Fruit fly (Drosophila melanogaster): ENCODE data around the gene MAPk-Ak2.

MAPk-Ak2 gene

DNA sequence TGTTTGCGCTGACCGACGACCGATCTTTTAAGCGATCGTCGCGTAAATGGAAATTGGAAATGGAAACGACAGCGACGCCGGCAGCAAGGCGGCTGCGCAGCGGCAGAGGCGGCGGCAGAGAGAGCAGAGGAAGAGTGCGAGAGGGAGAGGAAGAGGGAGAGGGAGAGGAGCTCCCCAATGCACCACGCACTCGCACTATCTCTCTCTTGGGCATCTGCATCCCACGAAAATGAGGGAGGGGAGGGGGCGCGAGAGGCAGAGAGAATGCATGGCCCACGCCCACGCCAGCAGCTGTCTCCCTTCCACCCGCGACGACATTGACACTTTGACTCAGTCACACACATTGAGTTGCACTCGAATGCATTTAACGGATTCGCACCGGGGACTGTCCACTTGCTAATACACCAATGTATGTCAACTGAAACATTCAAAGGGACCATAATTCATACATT lies 6.8 kb upstream of the MAPk-Ak2 start, which contains the start of gene CG3097:
Gene CG3097, minus strand, starts transcription at position 51 of the 452 bp plus-strand sequence.
- TF ChIP-seq CG6808 (GFP tag; optimal IDR thresholded peaks at IDR 0.05) (no peak), acj6 (GFP tag; optimal IDR thresholded peaks at IDR 0.05) (no peak), Smox (GFP tag; optimal IDR thresholded peaks at IDR 0.05) (no peak), CG3032 (tag; optimal IDR thresholded peaks at IDR 0.05) (no peak), CG8632 (GFP tag; optimal IDR thresholded peaks at IDR 0.05) (no peak), Sox102F (GFP tag; optimal IDR thresholded peaks at IDR 0.05) (no peak), CG3919 (GFP tag; optimal IDR thresholded peaks at IDR 0.05) (peak; percentile 10), CG6792 (GFP tag; optimal IDR thresholded peaks at IDR 0.05) (no peak), dsx (GFP tag; optimal IDR thresholded peaks at IDR 0.05; ENCODE audit: poor library complexity, severe bottlenecking) (peak; percentile 31), achi (GFP tag; optimal IDR thresholded peaks at IDR 0.05) (no peak), spab (GFP tag; optimal IDR thresholded peaks at IDR 0.05) (no peak), CG6854 (GFP tag; optimal IDR thresholded peaks at IDR 0.05) (no peak), CG1621 (tag; optimal IDR thresholded peaks at IDR 0.05) (peak; percentile 13), CG7368 (GFP tag; optimal IDR thresholded peaks at IDR 0.05) (no peak), Ets96B (tag; optimal IDR thresholded peaks at IDR 0.05) (no peak), Sox14 (GFP tag; optimal IDR thresholded peaks at IDR 0.05) (no peak), CG31627 (GFP tag; optimal IDR thresholded peaks at IDR 0.05) (no peak), CG8319 (GFP tag; optimal IDR thresholded peaks at IDR 0.05) (no peak), Ets21C (GFP tag; optimal IDR thresholded peaks at IDR 0.05) (no peak), Lpt (GFP tag; optimal IDR thresholded peaks at IDR 0.05) (no peak), svp (GFP tag) (no peak), CG11762 (GFP tag; optimal IDR thresholded peaks at IDR 0.05; ENCODE audit: insufficient read depth) (no peak), Hr38 (GFP tag; optimal IDR thresholded peaks at IDR 0.05) (no peak), salr (GFP tag; optimal IDR thresholded peaks at IDR 0.05) (no peak), CG34406 (GFP tag; optimal IDR thresholded peaks at IDR 0.05) (no peak), CG10631 (GFP tag; optimal IDR thresholded peaks at IDR 0.05) (no peak), dac (GFP tag; optimal IDR thresholded peaks at IDR 0.05) (no peak), CG11294 (GFP tag; IDR thresholded peaks at IDR 0.05) (0 out of 2 replicates have a peak, but pooled peaks have one; percentile 30), CG32006 (GFP tag; optimal IDR thresholded peaks at IDR 0.05) (no peak), CG9139 (GFP tag; optimal IDR thresholded peaks at IDR 0.05) (no peak), CG4318 (GFP tag; optimal IDR thresholded peaks at IDR 0.05) (no peak), cyc (GFP tag; optimal IDR thresholded peaks at IDR 0.05) (no peak), Eip75B (GFP tag; optimal IDR thresholded peaks at IDR 0.05) (no peak), Hr39 (GFP tag; optimal IDR thresholded peaks at IDR 0.05) (no peak), Blimp-1 (GFP tag; optimal IDR thresholded peaks at IDR 0.05) (no peak), Eip78C (GFP tag) (peak; percentile 51), Met (GFP tag; optimal IDR thresholded peaks at IDR 0.05) (no peak), Gug (GFP tag; IDR thresholded peaks at IDR 0.05) (no peak), CG10669 (GFP tag; optimal IDR thresholded peaks at IDR 0.05) (no peak), pdm3 (GFP tag; optimal IDR thresholded peaks at IDR 0.05) (no peak), CG11902 (GFP tag; optimal IDR thresholded peaks at IDR 0.05) (no peak), fkh (GFP tag; optimal IDR thresholded peaks at IDR 0.05) (no peak), esn (GFP tag; optimal IDR thresholded peaks at IDR 0.05) (no peak), vri (GFP tag; optimal IDR thresholded peaks at IDR 0.05) (no peak), fd85E (GFP tag; optimal IDR thresholded peaks at IDR 0.05) (no peak), CG6163 (GFP tag; IDR thresholded peaks at IDR 0.05) (peak; percentile 23; the same call in 1 of the 3 replicates), CG16779 (tag; optimal IDR thresholded peaks at IDR 0.05) (no peak), lz (GFP tag; optimal IDR thresholded peaks at IDR 0.05) (no peak), CG8119 (GFP tag; IDR thresholded peaks at IDR 0.05) (no peak), eg (GFP tag; IDR thresholded peaks at IDR 0.05) (0 out of 3 replicates have a peak, but pooled peaks have one; percentile 39), Eip93F (GFP tag; optimal IDR thresholded peaks at IDR 0.05) (no peak), OdsH (GFP tag; optimal IDR thresholded peaks at IDR 0.05) (no peak), Sox15 (GFP tag; optimal IDR thresholded peaks at IDR 0.05) (no peak)

Data from whole organism, prepupa.